Worm (Caenorhabditis elegans): ENCODE data around the gene flp-10.

Gene flp-10

ce11 chrIV:7910197-7910735 is 41.6 kb downstream of the flp-10 start, which contains the start of the genes npp-27 and ntl-4 (continued):
- TF ChIP-seq nhr-102 (tag; optimal IDR thresholded peaks at IDR 0.05), result no peak
- no peak for TF ChIP-seq tag-97 (GFP tag; IDR thresholded peaks at IDR 0.05)
- TF ChIP-seq ztf-11 (tag; optimal IDR thresholded peaks at IDR 0.05), result no peak
- TF ChIP-seq hlh-30 (tag; optimal IDR thresholded peaks at IDR 0.05; ENCODE audit: insufficient read depth), result peak; percentile 75
- no peak for TF ChIP-seq D1046.2 (GFP tag; IDR thresholded peaks at IDR 0.05)
- no peak for TF ChIP-seq pqm-1 (tag; optimal IDR thresholded peaks at IDR 0.05)
- no peak for TF ChIP-seq pha-4 (GFP tag; IDR thresholded peaks at IDR 0.05)
- TF ChIP-seq pha-4 (tag; optimal IDR thresholded peaks at IDR 0.05), result no peak
- no peak for TF ChIP-seq ZK546.5 (tag; optimal IDR thresholded peaks at IDR 0.05)
- TF ChIP-seq cey-2 (tag; optimal IDR thresholded peaks at IDR 0.05; ENCODE audit: borderline replicate concordance, insufficient read depth), result no peak
- TF ChIP-seq nhr-76 (tag; optimal IDR thresholded peaks at IDR 0.05), result no peak
- TF ChIP-seq ceh-62 (tag; optimal IDR thresholded peaks at IDR 0.05), result no peak
- peak; percentile 3 for TF ChIP-seq dve-1 (tag; optimal IDR thresholded peaks at IDR 0.05; ENCODE audit: insufficient read depth)
- no peak for TF ChIP-seq lin-13 (GFP tag; optimal IDR thresholded peaks at IDR 0.05)
- TF ChIP-seq lin-1 (GFP tag; IDR thresholded peaks at IDR 0.05), result no peak
- TF ChIP-seq ceh-82 (tag; optimal IDR thresholded peaks at IDR 0.05), result no peak
- TF ChIP-seq rbr-2 (tag; optimal IDR thresholded peaks at IDR 0.05), result no peak
- TF ChIP-seq lin-39 (tag; optimal IDR thresholded peaks at IDR 0.05), result no peak
- no peak for TF ChIP-seq daf-12 (tag; optimal IDR thresholded peaks at IDR 0.05)
- no peak for TF ChIP-seq ztf-7 (tag; optimal IDR thresholded peaks at IDR 0.05)
- no peak for TF ChIP-seq zfp-2 (tag; optimal IDR thresholded peaks at IDR 0.05)
- no peak for TF ChIP-seq nhr-111 (GFP tag; optimal IDR thresholded peaks at IDR 0.05)
- TF ChIP-seq aha-1 (tag), result no peak
- TF ChIP-seq Y105C5A.15 (GFP tag; IDR thresholded peaks at IDR 0.05), result no peak
- TF ChIP-seq nhr-237 (tag; optimal IDR thresholded peaks at IDR 0.05), result no peak
- TF ChIP-seq lin-38 (GFP tag; IDR thresholded peaks at IDR 0.05), result no peak
- TF ChIP-seq dmd-6 (GFP tag; IDR thresholded peaks at IDR 0.05), result 0 out of 2 replicates have a peak, but pooled peaks have one; percentile 5
- peak in 1 of 2 experiments; percentile 15 for TF ChIP-seq hif-1 (tag; optimal IDR thresholded peaks at IDR 0.05)
- TF ChIP-seq nhr-28 (tag; optimal IDR thresholded peaks at IDR 0.05), result no peak
- TF ChIP-seq jun-1 (tag; optimal IDR thresholded peaks at IDR 0.05), result no peak
- TF ChIP-seq ces-1 (GFP tag; optimal IDR thresholded peaks at IDR 0.05), result no peak
- TF ChIP-seq nhr-6 (tag; optimal IDR thresholded peaks at IDR 0.05), result no peak
- no peak for TF ChIP-seq nhr-41 (GFP tag; IDR thresholded peaks at IDR 0.05)
- TF ChIP-seq nhr-11 (tag; optimal IDR thresholded peaks at IDR 0.05), result no peak
- TF ChIP-seq nhr-25 (tag; optimal IDR thresholded peaks at IDR 0.05; ENCODE audit: borderline replicate concordance, insufficient read depth), result no peak
- TF ChIP-seq F10B5.3 (tag; optimal IDR thresholded peaks at IDR 0.05), result no peak
- no peak for TF ChIP-seq Y5F2A.4 (GFP tag; optimal IDR thresholded peaks at IDR 0.05)
- TF ChIP-seq daf-19 (GFP tag; conservative IDR thresholded peaks at IDR 0.05), result no peak
- no peak for TF ChIP-seq dmd-8 (GFP tag; IDR thresholded peaks at IDR 0.05)
- TF ChIP-seq mdt-29 (GFP tag; IDR thresholded peaks at IDR 0.05), result no peak
- TF ChIP-seq set-16 (GFP tag; IDR thresholded peaks at IDR 0.05), result no peak
- TF ChIP-seq zag-1 (tag; optimal IDR thresholded peaks at IDR 0.05), result no peak
- no peak for TF ChIP-seq nhr-42 (GFP tag; IDR thresholded peaks at IDR 0.05)
- TF ChIP-seq Y75B8A.6 (GFP tag; IDR thresholded peaks at IDR 0.05), result no peak
- TF ChIP-seq ceh-44 (GFP tag; IDR thresholded peaks at IDR 0.05), result no peak
- 0 out of 2 replicates have a peak, but pooled peaks have one; percentile 27 for TF ChIP-seq hmg-1.1 (GFP tag; IDR thresholded peaks at IDR 0.05)
- no peak for TF ChIP-seq fos-1 (tag; optimal IDR thresholded peaks at IDR 0.05)
- TF ChIP-seq egl-43 (GFP tag; IDR thresholded peaks at IDR 0.05), result no peak
- no peak for TF ChIP-seq php-3 (GFP tag; IDR thresholded peaks at IDR 0.05)
- no peak for TF ChIP-seq snpc-1.2 (GFP tag; IDR thresholded peaks at IDR 0.05)
- no peak for TF ChIP-seq tra-1 (GFP tag; IDR thresholded peaks at IDR 0.05)
- TF ChIP-seq mxl-2 (GFP tag; conservative IDR thresholded peaks at IDR 0.05), result no peak
